Fruit fly (Drosophila melanogaster) whole organism, adult: ENCODE data around the gene AnxB10.

Experiments used
- CG11617 ChIP-seq: fragments of 200-800 bp; sonication (Bioruptor generic); optimal IDR thresholded peaks from 2 replicates; lab custom pipeline; 2017; ENCODE audit warnings: mild to moderate bottlenecking, missing biosample characterization, missing genetic modification reagents, missing genetic modification characterization
- CG12768 ChIP-seq: fragments of 200-800 bp; sonication (Bioruptor generic); optimal IDR thresholded peaks from 2 replicates; lab custom pipeline; 2017; ENCODE audit warnings: missing biosample characterization, missing genetic modification characterization, mild to moderate bottlenecking, moderate library complexity, missing genetic modification reagents
- CG14711 ChIP-seq: fragments of 200-800 bp; sonication (Bioruptor generic); optimal IDR thresholded peaks from 2 replicates; lab custom pipeline; 2018; ENCODE audit warnings: missing biosample characterization, mild to moderate bottlenecking, missing genetic modification characterization, moderate library complexity
- CG1620 ChIP-seq: fragments of 200-800 bp; sonication (Bioruptor generic); optimal IDR thresholded peaks from 2 replicates; lab custom pipeline; 2016; ENCODE audit warnings: missing biosample characterization, missing genetic modification characterization
- CG33017 ChIP-seq: fragments of 200-800 bp; sonication (Bioruptor generic); optimal IDR thresholded peaks from 2 replicates; lab custom pipeline; 2018; ENCODE audit warnings: missing biosample characterization, mild to moderate bottlenecking, missing genetic modification characterization, moderate library complexity
- CG5204 ChIP-seq: fragments of 200-800 bp; sonication (Bioruptor generic); optimal IDR thresholded peaks from 2 replicates; lab custom pipeline; 2016; ENCODE audit warnings: missing biosample characterization, missing genetic modification characterization
- CG7045 ChIP-seq: fragments of 200-800 bp; sonication (Bioruptor generic); optimal IDR thresholded peaks from 2 replicates; lab custom pipeline; 2017; ENCODE audit warnings: missing biosample characterization, mild to moderate bottlenecking, missing genetic modification characterization
- CG7101 ChIP-seq: fragments of 200-800 bp; sonication (Bioruptor generic); optimal IDR thresholded peaks from 2 replicates; lab custom pipeline; 2018; ENCODE audit warnings: missing biosample characterization, mild to moderate bottlenecking, missing genetic modification characterization, moderate library complexity
- Clk ChIP-seq: fragments of 200-800 bp; sonication (Bioruptor generic); optimal IDR thresholded peaks from 2 replicates; lab custom pipeline; 2017; ENCODE audit warnings: missing biosample characterization, missing genetic modification characterization
- Crg-1 ChIP-seq: fragments of 200-800 bp; sonication (Bioruptor generic); optimal IDR thresholded peaks from 2 replicates; lab custom pipeline; 2016; ENCODE audit warnings: missing biosample characterization, missing genetic modification characterization
- Hr96 ChIP-seq: fragments of 200-800 bp; sonication (Bioruptor generic); optimal IDR thresholded peaks from 2 replicates; lab custom pipeline; 2016; ENCODE audit warnings: missing biosample characterization, missing genetic modification characterization
- Mnt ChIP-seq: fragments of 200-800 bp; sonication (Bioruptor generic); optimal IDR thresholded peaks from 2 replicates; lab custom pipeline; 2016; ENCODE audit warnings: missing biosample characterization, mild to moderate bottlenecking, missing genetic modification characterization
- bab1 ChIP-seq: fragments of 200-800 bp; sonication (Bioruptor generic); optimal IDR thresholded peaks from 3 replicates; lab custom pipeline; 2019; ENCODE audit warnings: missing biosample characterization, mild to moderate bottlenecking, missing genetic modification characterization, moderate library complexity
- cic ChIP-seq: fragments of 200-800 bp; sonication (Bioruptor generic); optimal IDR thresholded peaks from 2 replicates; lab custom pipeline; 2017; ENCODE audit warnings: missing biosample characterization, mild to moderate bottlenecking, missing genetic modification characterization, moderate library complexity
- cnc ChIP-seq, 2 experiments: fragments of >200 bp; optimal IDR thresholded peaks; 2 replicates each; lab custom pipeline; 2017
- kay ChIP-seq: fragments of 200-800 bp; sonication (Bioruptor generic); peaks from one replicate; lab custom pipeline; 2016; ENCODE audit warnings: missing biosample characterization, missing genetic modification characterization, borderline replicate concordance
- ovo ChIP-seq: fragments of 200-800 bp; sonication (Bioruptor generic); optimal IDR thresholded peaks from 2 replicates; lab custom pipeline; 2016; ENCODE audit warnings: missing biosample characterization, missing genetic modification characterization
- pad ChIP-seq: fragments of 200-800 bp; sonication (Bioruptor generic); optimal IDR thresholded peaks from 3 replicates; lab custom pipeline; 2017; ENCODE audit warnings: missing biosample characterization, missing genetic modification characterization, mild to moderate bottlenecking, moderate library complexity, missing genetic modification reagents
- tj ChIP-seq: fragments of 200-800 bp; sonication (Bioruptor generic); optimal IDR thresholded peaks from 3 replicates; lab custom pipeline; 2017; ENCODE audit warnings: missing biosample characterization, mild to moderate bottlenecking, missing genetic modification characterization, moderate library complexity
- toe ChIP-seq: fragments of 200-800 bp; sonication (Bioruptor generic); optimal IDR thresholded peaks from 2 replicates; lab custom pipeline; 2016; ENCODE audit warnings: missing biosample characterization, missing genetic modification characterization

AnxB10 gene

dm6 chrX:20169898-20170297 lies 3.4 kb downstream of the AnxB10 start, which contains the start of the genes CG9581 and CG9578:
Gene CG9581, minus strand, starts transcription at chrX:20169981.
Gene CG9578, plus strand, starts transcription at chrX:20170222.
- TF ChIP-seq CG1620 (GFP tag; lab: Kevin White, UChicago) (peak; percentile 60), cnc (optimal IDR thresholded peaks at IDR 0.05; lab: Kevin White, UChicago) (no peak), Mnt (peak; percentile 63), CG7101 (tag; lab: Kevin White, UChicago) (peak; percentile 25), cic (GFP tag; lab: Kevin White, UChicago) (no peak), toe (peak; percentile 76), Hr96 (peak; percentile 57), CG14711 (tag; lab: Kevin White, UChicago) (peak; percentile 36), bab1 (GFP tag; lab: Kevin White, UChicago) (peak; percentile 63), ovo (GFP tag; lab: Kevin White, UChicago) (peak; percentile 22), kay (GFP tag; lab: Kevin White, UChicago) (no peak), Clk (GFP tag; lab: Kevin White, UChicago) (no peak), CG5204 (GFP tag; lab: Kevin White, UChicago) (peak; percentile 24), CG7045 (no peak), pad (GFP tag; lab: Kevin White, UChicago) (no peak), tj (no peak), CG33017 (tag; lab: Kevin White, UChicago) (no peak), CG11617 (GFP tag; lab: Kevin White, UChicago) (peak; percentile 35), CG12768 (GFP tag; lab: Kevin White, UChicago) (peak; percentile 25), Crg-1 (peak; percentile 74)

dm6 chrX:20166484-20167038 lies 6.8 kb downstream of the AnxB10 start, which contains the start of gene CG9577:
Gene CG9577, plus strand, starts transcription at chrX:20166673.
- TF ChIP-seq Hr96 (peak; percentile 9), CG33017 (tag; lab: Kevin White, UChicago) (no peak), CG12768 (GFP tag; lab: Kevin White, UChicago) (peak; percentile 47), ovo (GFP tag; lab: Kevin White, UChicago) (no peak), bab1 (GFP tag; lab: Kevin White, UChicago) (peak; percentile 9)

dm6 chrX:20165773-20166412 lies 7.4 kb downstream of the AnxB10 start, which contains the start of gene Phf7:
Gene Phf7, minus strand, starts transcription at chrX:20165830.
- TF ChIP-seq pad (GFP tag; lab: Kevin White, UChicago) (no peak), tj (no peak), CG12768 (GFP tag; lab: Kevin White, UChicago) (no peak), kay (GFP tag; lab: Kevin White, UChicago) (no peak), Hr96 (no peak), CG33017 (tag; lab: Kevin White, UChicago) (no peak), toe (no peak), Crg-1 (no peak), Clk (GFP tag; lab: Kevin White, UChicago) (no peak), Mnt (no peak), CG7045 (no peak), cnc (optimal IDR thresholded peaks at IDR 0.05; lab: Kevin White, UChicago) (no peak), CG11617 (GFP tag; lab: Kevin White, UChicago) (no peak), CG5204 (GFP tag; lab: Kevin White, UChicago) (no peak), CG1620 (GFP tag; lab: Kevin White, UChicago) (no peak), cic (GFP tag; lab: Kevin White, UChicago) (no peak), ovo (GFP tag; lab: Kevin White, UChicago) (no peak), CG14711 (tag; lab: Kevin White, UChicago) (no peak)

- TF ChIP-seq Clk (GFP tag; lab: Kevin White, UChicago), result no peak
- no peak for TF ChIP-seq pad (GFP tag; lab: Kevin White, UChicago)
- no peak for TF ChIP-seq toe
- no peak for TF ChIP-seq CG33017 (tag; lab: Kevin White, UChicago)
- TF ChIP-seq tj, result no peak
- TF ChIP-seq Mnt, result no peak
- no peak for TF ChIP-seq CG5204 (GFP tag; lab: Kevin White, UChicago)
- TF ChIP-seq cnc (optimal IDR thresholded peaks at IDR 0.05; lab: Kevin White, UChicago), result no peak
- no peak for TF ChIP-seq kay (GFP tag; lab: Kevin White, UChicago)
- TF ChIP-seq CG12768 (GFP tag; lab: Kevin White, UChicago), result no peak
- no peak for TF ChIP-seq CG1620 (GFP tag; lab: Kevin White, UChicago)
- TF ChIP-seq Hr96, result no peak
- no peak for TF ChIP-seq CG11617 (GFP tag; lab: Kevin White, UChicago)
- no peak for TF ChIP-seq ovo (GFP tag; lab: Kevin White, UChicago)
Measured at dm6 chrX:20162586-20162985, 10.7 kb downstream of the AnxB10 start.

dm6 chrX:20159679-20160140 lies 13.6 kb downstream of the AnxB10 start, which contains the start of gene Rab35:
Gene Rab35, minus strand, starts transcription at chrX:20159872.
- TF ChIP-seq CG7101 (tag; lab: Kevin White, UChicago) (peak; percentile 5), CG1620 (GFP tag; lab: Kevin White, UChicago) (peak; percentile 74), toe (peak; percentile 50), CG14711 (tag; lab: Kevin White, UChicago) (peak; percentile 9), CG33017 (tag; lab: Kevin White, UChicago) (no peak), CG5204 (GFP tag; lab: Kevin White, UChicago) (peak; percentile 17), pad (GFP tag; lab: Kevin White, UChicago) (peak; percentile 35), bab1 (GFP tag; lab: Kevin White, UChicago) (peak; percentile 2), kay (GFP tag; lab: Kevin White, UChicago) (no peak), cic (GFP tag; lab: Kevin White, UChicago) (no peak), Crg-1 (peak; percentile 30), Mnt (peak; percentile 14)
